Fruit fly (Drosophila melanogaster): ENCODE results near the gene Mayo.

The Mayo gene

DNA sequence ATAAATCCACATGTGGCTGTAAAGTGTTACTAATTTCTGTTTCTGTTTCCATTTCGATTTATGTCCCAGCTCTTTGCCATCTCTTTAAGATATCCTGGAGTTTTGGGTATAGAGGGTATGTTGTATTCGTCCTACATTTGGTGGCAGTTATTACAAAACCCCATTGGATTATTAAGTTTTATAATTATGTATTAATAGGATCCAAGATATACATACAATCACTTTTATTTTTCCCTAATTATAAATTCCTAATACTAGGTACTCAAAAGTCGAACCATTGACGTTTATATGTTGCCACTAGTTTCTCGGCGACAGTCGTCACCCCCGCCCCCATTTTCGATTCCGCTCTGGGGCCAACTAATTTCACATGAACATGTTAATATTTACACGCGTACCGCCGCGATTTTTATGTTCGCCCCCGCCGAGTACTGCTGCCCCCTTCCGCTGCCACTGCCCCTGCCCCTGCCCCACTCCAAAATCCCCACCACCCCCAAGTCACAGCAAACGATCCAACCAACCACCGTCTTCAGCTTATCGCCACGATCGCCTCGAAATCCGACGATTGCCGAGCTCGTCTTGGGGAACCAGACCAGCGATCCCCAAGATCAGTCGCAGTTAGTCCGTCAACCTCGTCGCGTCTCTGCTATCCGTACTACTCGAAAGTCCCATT, 44.2 kb downstream of the Mayo start, which contains the start of gene Sox100B (continued):
- TF ChIP-seq Doc3 (GFP tag; IDR thresholded peaks at IDR 0.05; ENCODE audit: partially characterized antibody) (no peak), CG10431 (GFP tag; optimal IDR thresholded peaks at IDR 0.05) (no peak), CG10274 (GFP tag; optimal IDR thresholded peaks at IDR 0.05) (no peak), ato (GFP tag; IDR thresholded peaks at IDR 0.05; ENCODE audit: partially characterized antibody) (no peak), Nf-YB (GFP tag; optimal IDR thresholded peaks at IDR 0.05) (peak; percentile 89), CG13424 (tag; optimal IDR thresholded peaks at IDR 0.05) (peak; percentile 74), cas (GFP tag; IDR thresholded peaks at IDR 0.05) (no peak), gcm (GFP tag; optimal IDR thresholded peaks at IDR 0.05) (peak; percentile 59), CG6854 (GFP tag; optimal IDR thresholded peaks at IDR 0.05) (no peak), stwl (tag; optimal IDR thresholded peaks at IDR 0.05) (peak; percentile 52), PHDP (tag; optimal IDR thresholded peaks at IDR 0.05) (peak; percentile 54), D19A (tag; optimal IDR thresholded peaks at IDR 0.05) (peak; percentile 78), eyg (GFP tag; optimal IDR thresholded peaks at IDR 0.05) (no peak), CG14667 (GFP tag; IDR thresholded peaks at IDR 0.05) (no peak; the same call in 1 of the 2 replicates), CG7556 (GFP tag; optimal IDR thresholded peaks at IDR 0.05) (peak; percentile 49), Awh (GFP tag; IDR thresholded peaks at IDR 0.05) (peak; percentile 68), odd (GFP tag; optimal IDR thresholded peaks at IDR 0.05) (no peak), Oli (tag; optimal IDR thresholded peaks at IDR 0.05) (peak; percentile 70), Atf6 (GFP tag; IDR thresholded peaks at IDR 0.05) (no peak), Elba2 (GFP tag; optimal IDR thresholded peaks at IDR 0.05) (peak; percentile 27), CG12942 (GFP tag; optimal IDR thresholded peaks at IDR 0.05) (peak; percentile 22), ranshi (GFP tag; IDR thresholded peaks at IDR 0.05) (peak; percentile 70; the same call in 1 of the 2 replicates), CG4707 (GFP tag; optimal IDR thresholded peaks at IDR 0.05) (no peak), CG15011 (GFP tag; optimal IDR thresholded peaks at IDR 0.05) (peak; percentile 2), sd (tag; optimal IDR thresholded peaks at IDR 0.05) (no peak), zen (tag; optimal IDR thresholded peaks at IDR 0.05) (peak; percentile 91), jing (GFP tag; optimal IDR thresholded peaks at IDR 0.05) (no peak), CG18599 (GFP tag; optimal IDR thresholded peaks at IDR 0.05) (peak; percentile 18), Dll (GFP tag; IDR thresholded peaks at IDR 0.05; ENCODE audit: partially characterized antibody) (no peak), ftz-f1 (GFP tag; optimal IDR thresholded peaks at IDR 0.05) (no peak), CG6254 (GFP tag; optimal IDR thresholded peaks at IDR 0.05) (peak; percentile 56), Hmx (GFP tag; optimal IDR thresholded peaks at IDR 0.05) (no peak), CG14860 (GFP tag; IDR thresholded peaks at IDR 0.05; ENCODE audit: partially characterized antibody) (no peak), CG15479 (GFP tag; optimal IDR thresholded peaks at IDR 0.05) (no peak), CG8924 (tag; optimal IDR thresholded peaks at IDR 0.05) (peak; percentile 76), dimm (GFP tag; IDR thresholded peaks at IDR 0.05) (0 out of 2 replicates have a peak, but pooled peaks have one; percentile 10), Dref (GFP tag; IDR thresholded peaks at IDR 0.05) (no peak), CG8290 (GFP tag; optimal IDR thresholded peaks at IDR 0.05) (peak; percentile 23), CG8290 (tag; optimal IDR thresholded peaks at IDR 0.05) (no peak), CG32532 (GFP tag; IDR thresholded peaks at IDR 0.05) (peak; percentile 29; the same call in 1 of the 2 replicates), Dp (GFP tag; optimal IDR thresholded peaks at IDR 0.05) (no peak), cg (GFP tag; optimal IDR thresholded peaks at IDR 0.05) (no peak), chif (GFP tag; optimal IDR thresholded peaks at IDR 0.05) (peak; percentile 52 to 59), hb (GFP tag; IDR thresholded peaks at IDR 0.05; ENCODE audit: partially characterized antibody) (no peak), CG12744 (GFP tag; optimal IDR thresholded peaks at IDR 0.05) (no peak), psq (GFP tag; optimal IDR thresholded peaks at IDR 0.05) (no peak), HmgZ (tag; optimal IDR thresholded peaks at IDR 0.05) (no peak), Rx (GFP tag; IDR thresholded peaks at IDR 0.05) (peak; percentile 42; the same call in 1 of the 2 replicates), CrebB (tag; optimal IDR thresholded peaks at IDR 0.05) (no peak)

Measured in whole organism, embryonic.